Worm (Caenorhabditis elegans) whole organism, L2 larva: ENCODE measurements around the gene rps-14.

Experiments used
- R02D3.7 ChIP-seq: fragments of 150-350 bp; optimal IDR thresholded peaks from 2 replicates; lab custom pipeline; 2014; ENCODE audit warnings: missing biosample characterization, missing genetic modification characterization
- blmp-1 ChIP-seq: sonication (generic microtip); optimal IDR thresholded peaks from 2 replicates; lab custom pipeline; 2017; ENCODE audit warnings: missing genetic modification characterization, mild to moderate bottlenecking, missing compliant biosample characterization, antibody characterized with exemption, moderate library complexity; ENCODE audit not compliant: insufficient read depth
- dmd-4 ChIP-seq: sonication (generic microtip); optimal IDR thresholded peaks from 2 replicates; lab custom pipeline; 2017; ENCODE audit warnings: missing biosample characterization, missing genetic modification characterization
- fos-1 ChIP-seq: fragments of 150-350 bp; optimal IDR thresholded peaks from 2 replicates; lab custom pipeline; 2014; ENCODE audit warnings: missing biosample characterization, missing genetic modification characterization
- lin-13 ChIP-seq: fragments of 150-350 bp; optimal IDR thresholded peaks from 2 replicates; lab custom pipeline; 2014; ENCODE audit warnings: missing biosample characterization, missing genetic modification reagents, missing genetic modification characterization
- lsy-2 ChIP-seq, 2 experiments: fragments of 150-350 bp in 1 of 2; sonication (generic microtip) in 1 of 2; optimal IDR thresholded peaks; 2 replicates each; lab custom pipeline; 2014 to 2017; ENCODE audit warnings: missing biosample characterization in 2 of 2, missing genetic modification characterization in 2 of 2
- nhr-21 ChIP-seq: fragments of 150-350 bp; optimal IDR thresholded peaks from 2 replicates; lab custom pipeline; 2014; ENCODE audit warnings: missing biosample characterization, missing genetic modification characterization
- nhr-237 ChIP-seq: fragments of 150-350 bp; optimal IDR thresholded peaks from 2 replicates; lab custom pipeline; 2014; ENCODE audit warnings: missing biosample characterization, missing genetic modification characterization
- nhr-6 ChIP-seq: fragments of 150-350 bp; optimal IDR thresholded peaks from 2 replicates; lab custom pipeline; 2014; ENCODE audit warnings: missing biosample characterization, missing genetic modification characterization
- sem-4 ChIP-seq: fragments of 150-350 bp; optimal IDR thresholded peaks from 2 replicates; lab custom pipeline; 2014; ENCODE audit warnings: missing biosample characterization, missing genetic modification reagents, missing genetic modification characterization
- snpc-4 ChIP-seq: fragments of 150-350 bp; optimal IDR thresholded peaks from 2 replicates; lab custom pipeline; 2014; ENCODE audit warnings: missing biosample characterization, missing genetic modification characterization
- unc-62 ChIP-seq: fragments of 150-350 bp; optimal IDR thresholded peaks from 2 replicates; lab custom pipeline; 2014; ENCODE audit warnings: missing biosample characterization, missing genetic modification reagents, missing genetic modification characterization
- ztf-11 ChIP-seq: sonication (generic microtip); optimal IDR thresholded peaks from 2 replicates; lab custom pipeline; 2017; ENCODE audit warnings: missing biosample characterization, missing genetic modification characterization

ce11 chrIII:7140228-7140710, 39.1 kb downstream of the rps-14 start:
- TF ChIP-seq unc-62 (GFP tag; lab: Kevin White, UChicago) (no peak), fos-1 (tag; lab: Kevin White, UChicago) (peak; percentile 2), lin-13 (GFP tag; lab: Kevin White, UChicago) (peak; percentile 17), dmd-4 (tag; lab: Kevin White, UChicago) (no peak), lsy-2 (tag; optimal IDR thresholded peaks at IDR 0.05; lab: Kevin White, UChicago) (peak in 1 of 2 experiments; percentile 53), R02D3.7 (no peak), snpc-4 (tag; lab: Kevin White, UChicago) (peak; percentile 96), blmp-1 (tag; lab: Kevin White, UChicago) (no peak), nhr-21 (tag; lab: Kevin White, UChicago) (peak; percentile 29), ztf-11 (tag; lab: Kevin White, UChicago) (no peak), nhr-6 (tag; lab: Kevin White, UChicago) (no peak), sem-4 (no peak), nhr-237 (tag; lab: Kevin White, UChicago) (no peak)
